Fruit fly (Drosophila melanogaster) S2 (cell line): ENCODE measurements around the gene zen2.

Experiments
- CG8478 ChIP-seq: fragments of >200 bp; optimal IDR thresholded peaks from 2 replicates; lab custom pipeline; 2018
- CTCF ChIP-seq, 2 experiments: fragments of >200 bp; optimal IDR thresholded peaks; 2 replicates each; lab custom pipeline; 2018

zen2 gene

dm6 chr3R:6754104-6754951 lies 10.4 kb upstream of the zen2 start, which contains the start of gene zen:
Gene zen (minus strand): TSS chr3R:6754194.
- no peak for TF ChIP-seq CTCF (optimal IDR thresholded peaks at IDR 0.05; lab: Kevin White, UChicago)
- TF ChIP-seq CG8478 (lab: Kevin White, UChicago): no peak

- TF ChIP-seq CG8478 (lab: Kevin White, UChicago) (no peak), CTCF (optimal IDR thresholded peaks at IDR 0.05; lab: Kevin White, UChicago) (no peak)
These were observed 7.7 kb upstream of the zen2 start for dm6 chr3R:6751467-6752155.

- no peak for TF ChIP-seq CTCF (optimal IDR thresholded peaks at IDR 0.05; lab: Kevin White, UChicago)
- no peak for TF ChIP-seq CG8478 (lab: Kevin White, UChicago)
These were observed 4.0 kb upstream of the zen2 start, which contains the start of gene CG34297 for dm6 chr3R:6747907-6748306. Gene CG34297 (minus strand): TSS chr3R:6748007.

- no peak for TF ChIP-seq CG8478 (lab: Kevin White, UChicago)
- no peak for TF ChIP-seq CTCF (optimal IDR thresholded peaks at IDR 0.05; lab: Kevin White, UChicago)
These were observed 2.3 kb upstream of the zen2 start for dm6 chr3R:6746212-6746611.

- TF ChIP-seq CG8478 (lab: Kevin White, UChicago): no peak
- no peak for TF ChIP-seq CTCF (optimal IDR thresholded peaks at IDR 0.05; lab: Kevin White, UChicago)
These were observed 2.0 kb downstream of the zen2 start, which contains the start of gene pb for dm6 chr3R:6741983-6742382. Gene pb (minus strand): TSS chr3R:6742063.

dm6 chr3R:6741400-6741959 lies 2.5 kb downstream of the zen2 start:
- TF ChIP-seq CG8478 (lab: Kevin White, UChicago) (no peak), CTCF (optimal IDR thresholded peaks at IDR 0.05; lab: Kevin White, UChicago) (no peak)

- TF ChIP-seq CG8478 (lab: Kevin White, UChicago) (no peak), CTCF (optimal IDR thresholded peaks at IDR 0.05; lab: Kevin White, UChicago) (no peak)
These were observed 8.2 kb downstream of the zen2 start for dm6 chr3R:6735722-6736121.

dm6 chr3R:6726119-6726518 lies 17.8 kb downstream of the zen2 start:
- no peak for TF ChIP-seq CG8478 (lab: Kevin White, UChicago)
- TF ChIP-seq CTCF (optimal IDR thresholded peaks at IDR 0.05; lab: Kevin White, UChicago): no peak

- no peak for TF ChIP-seq CTCF (optimal IDR thresholded peaks at IDR 0.05; lab: Kevin White, UChicago)
- TF ChIP-seq CG8478 (lab: Kevin White, UChicago): no peak
These were observed 20.3 kb downstream of the zen2 start for dm6 chr3R:6723537-6724171.

dm6 chr3R:6708858-6709257 lies 35.1 kb downstream of the zen2 start:
- TF ChIP-seq CG8478 (lab: Kevin White, UChicago): no peak
- peak; percentile 63 to 83 for TF ChIP-seq CTCF (optimal IDR thresholded peaks at IDR 0.05; lab: Kevin White, UChicago)

dm6 chr3R:6706327-6706726 lies 37.6 kb downstream of the zen2 start:
- no peak for TF ChIP-seq CG8478 (lab: Kevin White, UChicago)
- TF ChIP-seq CTCF (optimal IDR thresholded peaks at IDR 0.05; lab: Kevin White, UChicago): peak; percentile 49 to 69

dm6 chr3R:6703784-6704183 lies 40.2 kb downstream of the zen2 start, which contains the start of gene Ccp84Aa:
Gene Ccp84Aa (plus strand): TSS chr3R:6704084.
- TF ChIP-seq CTCF (optimal IDR thresholded peaks at IDR 0.05; lab: Kevin White, UChicago) (no peak), CG8478 (lab: Kevin White, UChicago) (no peak)

- TF ChIP-seq CG8478 (lab: Kevin White, UChicago) (no peak), CTCF (optimal IDR thresholded peaks at IDR 0.05; lab: Kevin White, UChicago) (no peak)
These were observed 41.2 kb downstream of the zen2 start, which contains the start of gene Ccp84Ab for dm6 chr3R:6702777-6703176. Gene Ccp84Ab (minus strand): TSS chr3R:6702877.

dm6 chr3R:6696221-6696749 lies 47.7 kb downstream of the zen2 start, which contains the start of gene Ccp84Ac:
Gene Ccp84Ac (minus strand): TSS chr3R:6696271.
- TF ChIP-seq CTCF (optimal IDR thresholded peaks at IDR 0.05; lab: Kevin White, UChicago): no peak
- TF ChIP-seq CG8478 (lab: Kevin White, UChicago): no peak
